Fruit fly (Drosophila melanogaster): ENCODE measurements around the gene Tsp3A.
A peak's percentile ranks its signal among the peaks of the same experiment; 100 is the strongest.
"Not testable (repeated sequence)": the region's sequence is repeated elsewhere in the genome, so short reads cannot be mapped to it uniquely, and the experiment has no call there.

Gene Tsp3A

DNA sequence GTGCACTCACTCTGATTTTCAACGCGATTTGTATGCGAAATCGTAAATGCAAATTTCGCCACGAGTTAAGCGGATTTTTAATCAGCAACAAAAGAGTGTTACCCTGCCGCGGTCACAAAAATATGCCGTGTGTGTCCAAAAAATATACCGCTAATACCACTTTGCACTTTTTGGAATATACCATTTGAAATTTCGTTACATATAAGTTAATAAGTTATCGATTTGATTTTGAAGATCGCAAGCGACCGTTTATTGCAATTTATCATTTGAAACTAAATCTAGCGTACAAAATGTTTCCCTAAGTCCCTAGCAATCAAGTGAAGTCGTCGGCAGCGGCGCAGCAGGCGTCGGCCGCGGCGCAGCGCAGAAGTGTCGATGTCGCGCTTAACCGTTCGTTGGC is 9.3 kb downstream of the Tsp3A start, which contains the start of gene eIF3g1:
eIF3g1 (minus strand) TSS at position 101 of the 400 bp plus-strand sequence.
- not testable (repeated sequence) for TF ChIP-seq CG8478, CTCF (optimal IDR thresholded peaks at IDR 0.05)

DNA sequence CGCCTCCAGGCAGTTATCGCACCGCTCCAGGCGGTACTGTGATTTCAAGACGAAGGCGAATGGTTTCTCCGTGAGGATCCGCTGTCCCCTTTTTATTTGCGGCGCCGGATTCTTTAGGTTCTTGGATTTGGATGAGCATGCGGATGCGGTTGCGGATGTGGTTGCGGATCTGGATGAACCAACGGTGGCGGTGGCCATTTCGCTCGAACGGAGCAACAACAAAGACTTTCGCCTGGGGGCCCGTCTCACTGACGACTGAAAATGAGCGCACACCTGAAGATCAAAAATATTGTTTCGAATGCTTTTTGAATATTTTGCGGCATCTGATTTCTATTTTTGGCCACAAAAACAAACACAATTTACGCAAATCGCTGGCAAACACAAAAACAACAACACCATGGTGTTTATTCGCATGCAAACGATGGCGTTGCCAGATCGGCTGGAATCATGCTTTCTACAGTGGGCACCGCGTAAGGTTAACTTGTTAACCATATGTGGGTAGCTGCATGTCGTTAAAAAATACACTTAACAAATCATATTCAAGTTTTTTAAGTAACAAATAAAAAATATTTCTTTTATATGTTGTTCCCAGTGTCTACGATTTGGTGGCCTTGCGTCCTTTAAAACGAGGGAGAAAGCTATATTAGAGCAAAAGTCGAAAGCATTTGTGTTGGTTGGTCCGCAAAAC is 10.9 kb downstream of the Tsp3A start, which contains the start of gene Smyd3:
Smyd3 (minus strand) TSS at position 407 of the 688 bp plus-strand sequence.
- TF ChIP-seq CG8478 (optimal IDR thresholded peaks at IDR 0.05) (no peak), CTCF (optimal IDR thresholded peaks at IDR 0.05) (no peak)

DNA sequence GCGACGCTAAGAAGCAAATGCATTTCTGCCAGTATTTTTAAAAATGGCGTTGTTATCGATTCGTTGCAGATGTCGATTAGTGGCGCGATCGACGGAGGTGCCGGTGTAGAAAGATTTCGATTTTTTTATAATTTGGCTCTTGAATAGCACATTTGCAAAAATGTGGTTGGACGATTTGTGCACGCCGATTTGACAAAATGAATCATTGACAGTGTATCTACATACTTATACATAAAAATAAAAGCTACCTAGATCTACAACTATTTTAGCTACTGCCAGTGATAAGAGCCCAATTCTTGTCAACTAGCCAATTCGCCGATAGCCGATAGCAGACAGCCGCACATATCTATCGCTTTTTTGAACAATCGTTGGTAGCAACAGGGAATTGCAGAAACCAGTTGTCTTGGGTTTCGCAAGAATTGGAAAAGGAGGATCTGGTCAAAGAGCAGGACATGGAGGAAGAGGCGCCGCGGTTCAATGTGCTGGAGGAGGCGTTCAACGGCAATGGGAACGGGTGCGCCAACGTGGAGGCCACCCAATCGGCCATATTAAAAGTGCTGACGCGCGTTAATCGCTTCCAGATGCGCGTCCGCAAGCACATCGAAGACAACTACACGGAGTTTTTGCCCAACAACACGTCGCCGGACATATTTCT is 15.6 kb downstream of the Tsp3A start, which contains the start of the genes Klp3A and Zw10:
Klp3A (minus strand) TSS at position 202 of the 655 bp plus-strand sequence.
Zw10 (plus strand) TSS at position 347 of the 655 bp plus-strand sequence.
- TF ChIP-seq CTCF (optimal IDR thresholded peaks at IDR 0.05) (no peak), CG8478 (optimal IDR thresholded peaks at IDR 0.05) (no peak)

DNA sequence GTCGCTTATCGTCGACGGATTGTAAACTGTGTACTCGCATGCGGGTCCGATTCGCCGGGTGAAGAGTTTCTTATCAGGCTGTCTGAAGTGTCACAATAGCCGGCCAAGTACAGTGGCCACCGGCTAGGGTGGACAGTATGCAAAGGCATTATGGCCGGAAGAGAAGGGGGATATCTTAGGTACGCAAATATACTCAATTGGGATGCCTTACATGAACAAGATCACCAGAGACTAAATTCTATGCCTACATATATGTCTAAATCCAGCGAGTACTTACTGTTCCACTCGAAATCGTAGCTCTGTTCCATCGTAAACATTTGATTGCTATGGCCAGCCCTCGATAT is 25.8 kb downstream of the Tsp3A start:
- no peak for TF ChIP-seq CTCF (optimal IDR thresholded peaks at IDR 0.05)
- no peak for TF ChIP-seq CG8478 (optimal IDR thresholded peaks at IDR 0.05)

DNA sequence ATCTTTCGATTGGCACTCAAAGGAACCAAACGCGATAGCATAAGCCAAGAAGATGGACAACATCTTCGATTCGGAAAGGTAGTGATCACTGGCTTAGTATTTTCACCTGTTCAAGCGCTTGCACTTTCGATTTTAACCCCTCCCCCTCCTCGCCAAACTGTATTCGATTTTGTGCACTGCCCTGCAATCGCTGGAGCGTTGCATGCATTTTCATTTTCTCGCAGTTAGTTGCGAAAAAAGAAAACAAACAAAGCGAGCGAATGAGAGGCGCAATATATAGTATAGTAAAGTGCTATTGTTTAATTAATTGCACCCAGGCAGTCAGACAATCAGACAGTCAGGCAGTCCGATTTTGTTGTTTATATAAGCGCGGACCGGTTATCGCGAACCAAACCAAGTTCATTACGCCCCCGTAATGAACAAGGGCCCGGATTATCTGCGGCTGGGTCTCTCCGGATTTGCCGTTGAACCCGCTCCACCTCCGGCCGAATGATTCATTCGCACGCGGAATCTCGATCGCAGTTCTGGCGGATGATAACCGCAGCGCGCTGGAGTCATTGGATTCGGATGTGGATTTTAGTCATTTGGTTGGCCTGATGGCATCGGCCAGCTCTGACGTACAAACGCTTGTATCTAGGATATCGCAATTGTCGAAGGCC is 26.3 kb downstream of the Tsp3A start:
- TF ChIP-seq CTCF (optimal IDR thresholded peaks at IDR 0.05) = no peak
- no peak for TF ChIP-seq CG8478 (optimal IDR thresholded peaks at IDR 0.05)

DNA sequence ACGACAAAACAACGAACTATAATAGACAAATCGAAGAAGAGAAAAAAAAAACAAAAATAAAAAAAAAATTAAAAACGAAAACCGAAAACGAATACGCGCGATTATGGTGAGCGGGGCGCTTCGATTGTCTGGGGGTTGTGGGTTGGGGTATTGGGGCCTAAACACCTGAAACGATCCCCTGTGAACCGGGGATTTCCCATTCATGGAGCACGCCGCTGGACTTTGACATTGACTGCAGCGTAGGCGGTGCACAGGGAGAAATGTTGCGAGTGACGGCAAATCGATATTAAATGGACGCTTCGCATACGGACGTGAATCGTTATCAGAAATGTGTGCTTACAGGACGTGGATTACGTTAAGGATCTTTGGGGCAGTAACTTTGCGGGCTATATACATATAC is 27.3 kb downstream of the Tsp3A start:
- TF ChIP-seq CG8478 (optimal IDR thresholded peaks at IDR 0.05) (no peak), CTCF (optimal IDR thresholded peaks at IDR 0.05) (no peak)

DNA sequence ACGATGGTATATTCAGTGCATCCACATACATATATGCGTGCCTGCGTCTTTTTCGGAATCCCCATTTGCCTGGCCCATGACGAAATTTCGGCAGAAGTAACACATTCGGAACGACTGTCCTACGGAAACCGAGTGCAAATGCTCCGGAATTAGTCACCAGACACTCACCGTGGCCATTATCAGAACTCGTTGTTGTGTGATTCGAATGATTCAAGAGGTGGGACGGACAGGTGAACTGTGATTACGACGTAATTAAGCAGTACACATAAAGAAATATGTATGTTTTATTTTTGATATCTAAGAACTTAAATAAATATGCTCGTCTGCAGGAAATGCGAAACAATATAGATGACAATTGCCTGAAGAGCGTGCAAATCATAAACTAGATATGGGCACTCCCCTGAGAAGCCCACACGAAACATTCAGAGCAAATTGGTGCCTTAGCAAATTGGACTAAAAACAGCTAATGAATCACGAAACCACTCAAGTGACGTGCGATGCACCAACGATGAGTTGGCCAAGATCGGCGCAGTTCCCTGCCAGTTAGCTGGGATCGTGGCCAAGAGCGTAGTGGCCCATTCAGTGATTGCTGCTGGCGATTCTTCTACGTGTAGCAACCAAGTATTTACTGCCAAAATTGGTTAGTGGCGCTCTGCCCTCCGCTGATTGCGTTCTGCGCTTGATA is 28.1 kb downstream of the Tsp3A start:
- TF ChIP-seq CG8478 (optimal IDR thresholded peaks at IDR 0.05) (no peak), CTCF (optimal IDR thresholded peaks at IDR 0.05) (no peak)

DNA sequence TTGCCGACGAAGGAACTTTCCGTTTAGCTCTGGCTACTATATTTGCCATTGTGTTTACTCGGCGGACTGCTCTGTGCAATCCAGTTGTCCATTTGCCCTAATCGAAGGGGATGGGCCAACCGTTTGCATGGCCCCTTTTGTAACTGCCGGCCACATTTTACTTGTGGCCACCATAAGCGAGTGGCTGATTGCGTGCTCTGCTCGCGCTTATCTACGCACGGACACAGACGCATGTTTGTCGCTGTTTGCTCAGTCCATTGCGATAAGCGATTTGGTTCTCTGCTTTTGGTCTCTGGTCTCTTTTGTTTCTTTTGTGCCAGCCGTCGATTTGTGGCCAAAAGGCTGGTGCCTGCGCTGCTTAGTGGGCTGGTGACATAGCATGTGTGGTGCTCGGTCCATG is 28.9 kb downstream of the Tsp3A start:
- no peak for TF ChIP-seq CTCF (optimal IDR thresholded peaks at IDR 0.05)
- TF ChIP-seq CG8478 (optimal IDR thresholded peaks at IDR 0.05) = no peak

DNA sequence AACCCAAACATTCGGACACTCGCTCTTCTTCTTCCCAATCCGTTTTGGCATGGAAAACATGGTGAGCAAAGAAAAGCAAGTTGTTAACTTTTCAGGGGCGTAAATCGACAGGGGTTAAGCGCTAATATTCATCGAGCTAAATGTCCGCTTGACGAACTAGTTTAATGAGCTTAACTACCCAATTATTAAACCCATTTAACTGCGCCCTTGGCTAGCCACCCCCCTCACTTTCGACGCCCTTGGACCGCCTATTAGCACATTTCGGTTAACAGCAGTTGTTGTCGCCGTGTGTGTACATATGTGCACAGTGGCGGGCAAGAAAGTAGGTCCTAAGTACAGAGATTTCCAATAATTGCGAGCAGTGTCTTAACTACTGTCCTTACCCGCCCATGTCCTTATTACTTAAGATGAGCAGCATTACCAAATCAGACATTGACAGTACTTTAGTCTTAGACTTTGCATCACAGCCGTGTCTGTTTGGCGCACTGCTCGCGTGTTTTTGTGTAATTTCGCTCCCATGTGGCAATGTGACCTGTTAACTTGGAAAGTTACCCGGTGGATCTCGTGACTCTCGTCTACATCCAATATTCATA is 30.0 kb downstream of the Tsp3A start:
- TF ChIP-seq CG8478 (optimal IDR thresholded peaks at IDR 0.05) (no peak), CTCF (optimal IDR thresholded peaks at IDR 0.05) (no peak)

DNA sequence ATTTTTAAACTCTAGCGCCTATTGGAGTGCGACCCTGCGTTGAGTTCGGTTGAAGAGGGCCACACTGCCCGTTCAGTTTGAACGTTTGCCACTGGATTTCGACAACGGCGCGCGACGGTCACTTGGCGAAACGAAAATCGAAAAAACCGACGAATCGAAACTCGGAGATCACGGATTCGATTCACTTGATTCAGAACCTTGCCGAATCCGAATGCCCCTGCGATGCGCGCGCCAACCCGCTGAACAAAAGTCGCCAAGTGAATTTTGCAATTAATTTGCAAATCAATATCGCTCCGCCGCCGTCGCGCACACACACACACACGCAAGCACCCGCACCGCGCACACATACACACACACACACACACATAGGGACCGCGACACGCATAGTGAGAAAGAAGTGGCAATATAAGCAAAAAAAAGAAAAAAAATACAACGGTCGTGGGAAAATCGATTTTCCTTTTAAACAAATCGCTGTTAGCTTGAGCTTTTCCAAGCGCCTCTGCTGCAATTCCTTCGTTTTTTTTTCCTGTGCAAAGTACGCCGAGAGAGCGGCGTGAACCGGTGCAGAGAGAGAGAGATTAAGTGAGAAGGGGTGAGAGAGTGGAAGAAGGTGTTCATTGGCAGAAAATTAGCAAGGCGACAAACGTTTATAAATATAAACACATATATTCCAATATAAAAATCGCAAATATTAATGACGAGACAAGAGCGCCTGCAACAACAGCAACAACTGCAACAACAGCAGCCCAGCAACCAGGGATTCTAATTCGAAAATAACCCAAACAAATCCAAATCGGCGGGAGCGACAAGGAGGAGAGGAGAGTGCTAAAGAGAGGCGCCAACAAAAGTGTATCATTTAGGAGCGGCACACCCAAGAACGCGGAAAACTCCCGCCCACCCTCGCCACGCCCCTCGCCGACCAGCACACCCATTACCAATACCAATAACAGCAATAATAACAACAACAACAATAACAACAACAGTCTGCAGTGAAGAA is 30.8 kb downstream of the Tsp3A start, which contains the start of gene egh:
egh (plus strand) TSS at position 89 of the 997 bp plus-strand sequence.
- peak in 1 of 2 experiments; percentile 11 for TF ChIP-seq CTCF (optimal IDR thresholded peaks at IDR 0.05)
- no peak for TF ChIP-seq CG8478 (optimal IDR thresholded peaks at IDR 0.05)

DNA sequence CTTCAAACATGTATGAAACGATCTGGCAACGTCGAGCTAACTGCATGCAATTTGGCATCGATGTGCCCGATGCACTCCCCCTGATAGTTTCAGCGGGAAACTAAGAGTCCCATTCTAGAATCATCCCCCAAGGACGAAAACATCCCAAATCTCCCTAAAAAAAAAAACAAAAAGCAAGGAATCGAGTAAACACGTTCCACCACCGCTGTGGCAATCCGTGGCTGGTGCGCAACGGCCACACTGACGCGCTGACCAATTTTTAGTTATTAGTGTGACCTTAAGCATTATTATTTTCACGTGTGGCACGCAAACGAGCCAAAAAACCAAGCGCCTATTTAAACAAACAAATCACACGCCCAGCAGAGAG is 33.8 kb downstream of the Tsp3A start, which contains the start of gene wds:
wds (plus strand) TSS at position 265 of the 367 bp plus-strand sequence.
- TF ChIP-seq CG8478 (optimal IDR thresholded peaks at IDR 0.05) (no peak), CTCF (optimal IDR thresholded peaks at IDR 0.05) (peak in 1 of 2 experiments; percentile 19)

DNA sequence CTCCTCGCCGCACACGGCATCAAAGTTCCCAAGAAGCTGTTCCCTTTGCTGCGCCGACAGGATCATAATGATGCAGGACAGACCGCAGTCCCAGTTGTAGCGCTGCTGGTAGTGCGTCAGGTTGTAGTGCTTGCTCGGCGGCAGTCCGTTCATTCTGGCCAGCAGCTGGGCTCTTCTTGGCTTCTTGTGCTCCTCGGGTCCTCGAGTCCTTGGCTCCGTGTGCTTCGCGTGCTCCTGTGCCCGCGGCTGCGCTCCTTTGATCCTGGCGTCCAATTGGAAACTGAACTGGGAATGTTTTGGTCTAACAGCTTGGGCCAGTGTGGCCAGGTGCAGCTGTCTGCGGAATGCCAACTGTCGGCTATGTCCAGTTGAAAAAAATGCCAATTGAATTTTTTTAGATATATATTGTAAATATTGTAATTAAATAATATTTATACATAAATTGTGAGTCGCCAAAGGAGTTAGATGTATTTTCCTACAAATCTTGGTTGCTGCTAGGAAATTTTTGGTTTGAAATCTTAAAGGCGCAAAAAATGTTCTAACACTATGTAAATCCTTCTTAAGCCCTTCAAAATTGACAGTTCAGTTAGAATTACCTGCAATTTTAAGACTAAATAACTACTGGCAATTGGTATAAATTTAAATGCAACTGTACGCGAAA is 34.4 kb downstream of the Tsp3A start, which contains the start of gene CG13760:
CG13760 (minus strand) TSS at position 645 of the 661 bp plus-strand sequence.
- TF ChIP-seq CTCF (optimal IDR thresholded peaks at IDR 0.05) (no peak), CG8478 (optimal IDR thresholded peaks at IDR 0.05) (no peak)

Measured in S2 (cell line).